Worm (Caenorhabditis elegans): ENCODE measurements around the gene Y77E11A.23.

- no peak for TF ChIP-seq nhr-12 (tag; optimal IDR thresholded peaks at IDR 0.05)
- TF ChIP-seq aly-2 (tag; optimal IDR thresholded peaks at IDR 0.05): no peak
Observed at ce11 chrIV:1443997-1444678, 14.0 kb upstream of the Y77E11A.23 start.
